Worm (Caenorhabditis elegans) whole organism, early embryonic: ENCODE data around the gene F44D12.16.

Experiments
- B0310.2 ChIP-seq: sonication (generic microtip); optimal IDR thresholded peaks from 2 replicates; lab custom pipeline; 2016; ENCODE audit warnings: mild to moderate bottlenecking, missing genetic modification characterization, missing compliant biosample characterization
- F13C5.2 ChIP-seq: sonication (generic microtip); optimal IDR thresholded peaks from 2 replicates; lab custom pipeline; 2017; ENCODE audit warnings: mild to moderate bottlenecking, missing genetic modification characterization, inconsistent platforms, missing compliant biosample characterization
- aly-1 ChIP-seq: sonication (generic microtip); optimal IDR thresholded peaks from 2 replicates; lab custom pipeline; 2016; ENCODE audit warnings: missing genetic modification characterization, missing compliant biosample characterization
- ama-1 ChIP-seq: fragments of 150-350 bp; optimal IDR thresholded peaks from 2 replicates; lab custom pipeline; 2014
- ceh-13 ChIP-seq: fragments of 200-800 bp; sonication (Bioruptor generic); optimal IDR thresholded peaks from 2 replicates; lab custom pipeline; 2018; ENCODE audit warnings: mild to moderate bottlenecking, missing genetic modification characterization, missing compliant biosample characterization
- ceh-36 ChIP-seq: sonication (generic microtip); optimal IDR thresholded peaks from 2 replicates; lab custom pipeline; 2016; ENCODE audit warnings: missing genetic modification characterization, inconsistent platforms, missing compliant biosample characterization
- ets-7 ChIP-seq: sonication (generic microtip); optimal IDR thresholded peaks from 2 replicates; lab custom pipeline; 2016; ENCODE audit warnings: missing genotype, missing genetic modification characterization, missing compliant biosample characterization
- flt-1 ChIP-seq: fragments of 200-800 bp; sonication (Bioruptor generic); IDR thresholded peaks from 2 replicates; pipeline ENCODE4 v1.3.6; 2022; ENCODE audit warnings: missing genetic modification characterization, missing compliant biosample characterization
- hmbx-1 ChIP-seq: sonication (generic microtip); optimal IDR thresholded peaks from 2 replicates; lab custom pipeline; 2016; ENCODE audit warnings: mild to moderate bottlenecking, missing genetic modification characterization, missing compliant biosample characterization
- hmg-4 ChIP-seq: fragments of 200-800 bp; sonication (Bioruptor generic); optimal IDR thresholded peaks from 2 replicates; lab custom pipeline; 2018; ENCODE audit warnings: mild to moderate bottlenecking, missing genetic modification characterization, missing compliant biosample characterization
- hnd-1 ChIP-seq: sonication (generic microtip); optimal IDR thresholded peaks from 2 replicates; lab custom pipeline; 2016; ENCODE audit warnings: missing genetic modification characterization, missing compliant biosample characterization
- pes-1 ChIP-seq: fragments of 200-800 bp; sonication (Bioruptor generic); IDR thresholded peaks from 2 replicates; pipeline ENCODE4 v1.3.6; 2022; ENCODE audit warnings: missing genetic modification reagents, missing genetic modification characterization, missing compliant biosample characterization
- scrt-1 ChIP-seq: fragments of 200-800 bp; sonication (Bioruptor generic); IDR thresholded peaks from 2 replicates; pipeline ENCODE4 v1.3.6; 2022; ENCODE audit warnings: missing genetic modification characterization, missing compliant biosample characterization
- sea-1 ChIP-seq: fragments of 200-800 bp; sonication (Bioruptor generic); conservative IDR thresholded peaks from 2 replicates; pipeline ENCODE4 v1.3.6; 2022; ENCODE audit warnings: missing genetic modification characterization, missing compliant biosample characterization
- tbx-11 ChIP-seq: fragments of 200-800 bp; sonication (Bioruptor generic); IDR thresholded peaks from 2 replicates; pipeline ENCODE4 v1.3.6; 2022; ENCODE audit warnings: missing genetic modification characterization, missing compliant biosample characterization
- tbx-37 ChIP-seq: fragments of 200-800 bp; sonication (Bioruptor generic); conservative IDR thresholded peaks from 2 replicates; pipeline ENCODE4 v1.3.6; 2022; ENCODE audit warnings: missing genetic modification reagents, missing genetic modification characterization, missing compliant biosample characterization
- tra-4 ChIP-seq: sonication (generic microtip); optimal IDR thresholded peaks from 2 replicates; lab custom pipeline; 2017; ENCODE audit warnings: missing genetic modification characterization, missing compliant biosample characterization

The F44D12.16 gene

DNA sequence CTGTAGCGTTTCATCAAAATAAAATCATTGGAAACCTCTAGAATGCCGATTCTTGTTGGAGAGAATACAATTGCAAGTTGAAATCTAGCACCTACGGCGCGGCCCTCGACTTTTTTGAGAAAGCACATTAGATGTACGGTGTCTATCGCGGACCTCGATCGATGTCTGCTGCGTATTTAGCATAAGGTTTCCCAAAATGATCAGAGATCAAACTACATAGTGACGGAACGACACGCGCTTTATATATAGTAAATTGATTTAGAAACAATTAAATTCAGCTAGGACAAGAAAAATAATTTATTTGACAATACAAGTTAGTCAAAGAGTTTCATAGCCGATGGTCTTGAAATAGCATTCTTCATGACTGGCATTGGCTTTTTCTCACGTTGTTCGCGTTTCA is 2.8 kb upstream of the F44D12.16 start:
- TF ChIP-seq aly-1 (tag; lab: Kevin White, UChicago), result no peak
- no peak for TF ChIP-seq tra-4 (tag; lab: Kevin White, UChicago)

DNA sequence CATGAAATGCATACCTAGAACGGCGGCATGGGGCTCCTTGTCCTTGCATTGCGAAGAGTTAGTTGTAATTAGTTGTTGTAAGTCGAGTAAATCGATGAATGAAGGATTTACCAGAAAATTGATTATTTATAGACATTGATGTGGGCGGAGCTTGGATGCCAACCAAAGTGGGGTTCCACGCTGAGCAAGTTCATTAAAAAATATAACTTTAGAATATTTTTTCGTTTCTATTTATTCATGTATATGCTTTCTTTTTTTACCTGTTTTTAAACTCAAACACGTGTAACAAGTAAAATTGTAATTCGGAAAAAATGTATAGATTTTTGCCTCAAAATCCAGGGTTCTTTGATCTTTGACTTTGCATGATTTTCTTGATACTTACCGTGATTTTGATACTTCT is 1.3 kb upstream of the F44D12.16 start, which contains the start of gene gipc-2:
Gene gipc-2, minus strand, starts transcription at position 101 of the 400 bp plus-strand sequence.
- no peak for TF ChIP-seq hmbx-1 (tag; lab: Kevin White, UChicago)
- no peak for TF ChIP-seq ets-7 (tag; lab: Kevin White, UChicago)
- TF ChIP-seq hnd-1, result no peak
- TF ChIP-seq tra-4 (tag; lab: Kevin White, UChicago), result no peak
- no peak for TF ChIP-seq aly-1 (tag; lab: Kevin White, UChicago)
- no peak for TF ChIP-seq F13C5.2 (tag; lab: Kevin White, UChicago)
- no peak for TF ChIP-seq hmg-4 (GFP tag; lab: Kevin White, UChicago)
- TF ChIP-seq ceh-13 (GFP tag; lab: Kevin White, UChicago), result no peak
- TF ChIP-seq ama-1 (lab: Kevin White, UChicago), result no peak
- no peak for TF ChIP-seq pes-1 (GFP tag; lab: Robert Waterston, UW)
- no peak for TF ChIP-seq scrt-1
- no peak for TF ChIP-seq tbx-37 (GFP tag; lab: Robert Waterston, UW)
- no peak for TF ChIP-seq ceh-36 (tag; lab: Kevin White, UChicago)
- TF ChIP-seq tbx-11 (GFP tag; lab: Robert Waterston, UW), result no peak
- TF ChIP-seq flt-1, result no peak
- no peak for TF ChIP-seq sea-1 (GFP tag; lab: Robert Waterston, UW)
- TF ChIP-seq B0310.2 (tag; lab: Kevin White, UChicago), result no peak

DNA sequence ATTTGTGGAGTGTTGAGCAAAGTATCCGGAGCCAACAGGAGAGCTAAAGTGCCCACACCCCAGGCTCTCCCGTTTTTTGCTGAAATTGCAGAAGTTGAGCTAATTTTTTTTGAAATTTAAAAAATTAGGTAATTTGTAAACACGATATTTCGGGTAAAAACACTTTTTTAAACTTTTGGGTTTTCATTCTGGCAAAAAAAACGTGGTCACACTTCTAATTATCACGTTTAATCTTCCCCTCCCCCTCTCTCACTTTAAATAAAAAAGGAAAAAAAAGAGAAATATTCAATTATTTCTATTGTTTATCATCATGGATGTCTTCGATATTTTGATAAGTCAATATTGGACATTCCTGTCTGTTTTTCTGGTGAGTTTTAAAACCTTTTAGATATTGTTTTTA is 4.2 kb downstream of the F44D12.16 start, which contains the start of gene F44D12.6:
Gene F44D12.6, plus strand, starts transcription at position 301 of the 400 bp plus-strand sequence.
- TF ChIP-seq aly-1 (tag; lab: Kevin White, UChicago) (no peak), ceh-13 (GFP tag; lab: Kevin White, UChicago) (no peak), ama-1 (lab: Kevin White, UChicago) (no peak), sea-1 (GFP tag; lab: Robert Waterston, UW) (no peak), tbx-37 (GFP tag; lab: Robert Waterston, UW) (no peak), flt-1 (no peak), tra-4 (tag; lab: Kevin White, UChicago) (no peak), F13C5.2 (tag; lab: Kevin White, UChicago) (no peak), tbx-11 (GFP tag; lab: Robert Waterston, UW) (no peak), B0310.2 (tag; lab: Kevin White, UChicago) (no peak), hmbx-1 (tag; lab: Kevin White, UChicago) (no peak), hmg-4 (GFP tag; lab: Kevin White, UChicago) (no peak), pes-1 (GFP tag; lab: Robert Waterston, UW) (no peak), ets-7 (tag; lab: Kevin White, UChicago) (no peak), ceh-36 (tag; lab: Kevin White, UChicago) (no peak), scrt-1 (no peak), hnd-1 (no peak)

DNA sequence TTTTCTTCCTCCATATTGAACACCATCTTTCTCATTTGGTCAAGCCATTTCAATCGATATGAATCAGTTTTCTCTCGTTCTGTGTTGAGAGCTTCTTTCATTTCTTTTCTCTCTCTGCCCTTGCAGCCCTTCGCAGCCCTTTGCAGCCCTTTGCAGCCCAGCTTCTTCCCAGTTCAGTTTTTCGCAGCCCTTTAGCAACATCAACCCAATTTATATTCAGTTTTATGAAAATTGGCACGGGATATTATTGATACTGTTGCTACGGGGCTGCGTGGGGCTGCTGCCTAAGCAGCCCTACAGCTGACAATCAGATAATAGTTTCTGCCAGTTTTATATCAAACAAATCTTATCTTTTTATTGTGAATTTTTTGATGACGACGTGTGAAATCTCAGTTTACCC is 8.1 kb downstream of the F44D12.16 start, which contains the start of gene F44D12.10:
Gene F44D12.10, minus strand, starts transcription at position 101 of the 400 bp plus-strand sequence.
- TF ChIP-seq pes-1 (GFP tag; lab: Robert Waterston, UW), result no peak
- no peak for TF ChIP-seq tbx-11 (GFP tag; lab: Robert Waterston, UW)
- TF ChIP-seq tra-4 (tag; lab: Kevin White, UChicago), result no peak
- no peak for TF ChIP-seq ets-7 (tag; lab: Kevin White, UChicago)
- no peak for TF ChIP-seq ceh-36 (tag; lab: Kevin White, UChicago)
- no peak for TF ChIP-seq ceh-13 (GFP tag; lab: Kevin White, UChicago)
- TF ChIP-seq flt-1, result no peak
- no peak for TF ChIP-seq F13C5.2 (tag; lab: Kevin White, UChicago)
- no peak for TF ChIP-seq scrt-1
- no peak for TF ChIP-seq tbx-37 (GFP tag; lab: Robert Waterston, UW)
- TF ChIP-seq hmg-4 (GFP tag; lab: Kevin White, UChicago), result no peak
- no peak for TF ChIP-seq ama-1 (lab: Kevin White, UChicago)
- no peak for TF ChIP-seq B0310.2 (tag; lab: Kevin White, UChicago)
- no peak for TF ChIP-seq sea-1 (GFP tag; lab: Robert Waterston, UW)
- no peak for TF ChIP-seq aly-1 (tag; lab: Kevin White, UChicago)
- TF ChIP-seq hnd-1, result no peak

DNA sequence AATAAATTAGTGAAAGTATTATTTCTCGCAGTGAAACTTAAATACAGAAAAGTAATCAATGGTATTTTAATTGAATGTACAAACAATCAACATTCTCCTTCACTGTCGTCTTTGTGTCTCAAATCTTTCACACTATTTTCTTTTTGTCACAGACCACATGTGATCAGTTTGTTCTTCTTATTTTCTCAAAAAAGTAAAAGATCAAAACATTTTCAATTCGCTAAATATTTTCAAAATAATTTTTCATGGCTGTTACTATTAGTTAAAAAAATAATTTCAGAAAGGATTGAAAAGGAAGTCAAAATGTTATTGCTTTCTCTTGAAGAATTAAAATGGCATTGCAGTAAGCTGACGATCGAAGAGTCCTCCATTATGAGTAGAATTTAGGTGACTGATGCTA is 11.9 kb downstream of the F44D12.16 start, which contains the start of gene dhs-31:
Gene dhs-31, minus strand, starts transcription at position 101 of the 400 bp plus-strand sequence.
- TF ChIP-seq F13C5.2 (tag; lab: Kevin White, UChicago) (no peak), flt-1 (no peak), tbx-11 (GFP tag; lab: Robert Waterston, UW) (no peak), ets-7 (tag; lab: Kevin White, UChicago) (no peak), sea-1 (GFP tag; lab: Robert Waterston, UW) (no peak), ceh-13 (GFP tag; lab: Kevin White, UChicago) (no peak), hnd-1 (no peak)

DNA sequence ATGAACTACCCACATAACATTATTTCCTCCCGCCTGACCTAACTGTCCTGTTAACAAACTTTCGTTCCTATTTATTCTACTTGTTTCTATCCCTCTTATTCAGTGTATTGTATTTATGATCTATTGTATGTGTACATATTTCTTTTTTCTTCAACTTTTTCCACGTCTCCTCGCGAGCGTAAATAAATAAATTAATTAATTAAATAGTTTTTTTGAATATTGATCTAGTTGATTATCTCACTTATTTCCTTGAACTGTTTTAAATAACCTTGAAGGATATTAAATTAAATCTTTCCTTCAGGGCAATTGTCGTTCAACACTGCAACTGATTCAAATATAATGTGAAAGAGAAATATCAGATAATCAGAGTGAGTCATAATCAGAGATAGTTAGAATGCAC is 14.0 kb downstream of the F44D12.16 start, which contains the start of gene frk-1:
Gene frk-1, plus strand, starts transcription at position 301 of the 400 bp plus-strand sequence.
- TF ChIP-seq hmbx-1 (tag; lab: Kevin White, UChicago), result no peak

DNA sequence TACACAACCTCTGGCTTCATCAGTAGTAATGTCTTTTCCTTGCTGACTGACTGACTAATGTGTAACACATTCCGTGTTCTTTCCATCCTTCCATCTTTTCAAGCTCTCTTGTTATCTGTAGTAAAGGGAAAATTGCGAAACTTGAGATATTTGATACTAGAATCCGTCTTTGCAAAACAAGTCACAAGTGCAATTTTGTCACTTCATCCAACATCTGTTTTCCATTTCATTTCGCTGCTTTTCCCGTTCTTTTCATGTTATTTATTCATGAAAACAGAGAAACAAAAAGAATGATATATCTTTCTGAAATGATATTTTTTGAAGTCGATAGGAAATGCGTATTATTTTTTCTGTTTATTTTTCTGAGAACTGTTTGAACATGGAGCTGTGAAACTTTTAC is 17.1 kb downstream of the F44D12.16 start:
- TF ChIP-seq ama-1 (lab: Kevin White, UChicago), result no peak
- TF ChIP-seq flt-1, result no peak
- no peak for TF ChIP-seq hmg-4 (GFP tag; lab: Kevin White, UChicago)
- TF ChIP-seq tbx-11 (GFP tag; lab: Robert Waterston, UW), result no peak
- TF ChIP-seq hmbx-1 (tag; lab: Kevin White, UChicago), result no peak
- TF ChIP-seq pes-1 (GFP tag; lab: Robert Waterston, UW), result no peak
- no peak for TF ChIP-seq F13C5.2 (tag; lab: Kevin White, UChicago)
- TF ChIP-seq B0310.2 (tag; lab: Kevin White, UChicago), result no peak
- no peak for TF ChIP-seq tra-4 (tag; lab: Kevin White, UChicago)
- TF ChIP-seq sea-1 (GFP tag; lab: Robert Waterston, UW), result no peak
- no peak for TF ChIP-seq ceh-36 (tag; lab: Kevin White, UChicago)
- no peak for TF ChIP-seq ets-7 (tag; lab: Kevin White, UChicago)
- no peak for TF ChIP-seq tbx-37 (GFP tag; lab: Robert Waterston, UW)
- TF ChIP-seq scrt-1, result no peak
- TF ChIP-seq ceh-13 (GFP tag; lab: Kevin White, UChicago), result no peak
- no peak for TF ChIP-seq aly-1 (tag; lab: Kevin White, UChicago)
- TF ChIP-seq hnd-1, result no peak
